Worm (Caenorhabditis elegans) whole organism, L4 larva: ENCODE data around the gene W02H3.1.

ENCODE experiments used
- D1046.2 ChIP-seq: fragments of 200-800 bp; sonication (Bioruptor generic); IDR thresholded peaks from 2 replicates; pipeline ENCODE4 v1.3.6; 2022; ENCODE audit warnings: missing genetic modification characterization, missing compliant biosample characterization
- F10B5.3 ChIP-seq: sonication (generic microtip); optimal IDR thresholded peaks from 2 replicates; lab custom pipeline; 2016; ENCODE audit warnings: mild to moderate bottlenecking, missing genetic modification characterization, missing compliant biosample characterization
- F26F4.8 ChIP-seq: fragments of 200-800 bp; sonication (Bioruptor generic); conservative IDR thresholded peaks from 2 replicates; pipeline ENCODE4 v1.3.6; 2022; ENCODE audit warnings: missing genetic modification characterization, missing compliant biosample characterization
- T20F7.1 ChIP-seq: fragments of 200-800 bp; sonication (Bioruptor generic); optimal IDR thresholded peaks from 2 replicates; lab custom pipeline; 2018; ENCODE audit warnings: mild to moderate bottlenecking, missing genetic modification characterization, missing compliant biosample characterization
- ZK337.2 ChIP-seq: fragments of 200-800 bp; sonication (Bioruptor generic); IDR thresholded peaks from 2 replicates; pipeline ENCODE4 v1.3.6; 2022; ENCODE audit warnings: missing genetic modification reagents, missing genetic modification characterization, missing compliant biosample characterization
- aha-1 ChIP-seq: fragments of 150-350 bp; peaks from one replicate; lab custom pipeline; 2014; ENCODE audit warnings: missing biosample characterization, missing genetic modification characterization
- ceh-28 ChIP-seq: fragments of 150-350 bp; optimal IDR thresholded peaks from 2 replicates; lab custom pipeline; 2014; ENCODE audit warnings: missing biosample characterization, missing genetic modification reagents, missing genetic modification characterization
- ceh-44 ChIP-seq: fragments of 200-800 bp; sonication (Bioruptor generic); IDR thresholded peaks from 2 replicates; pipeline ENCODE4 v1.3.6; 2022; ENCODE audit warnings: missing genetic modification reagents, missing genetic modification characterization, missing compliant biosample characterization
- daf-16 ChIP-seq, 3 experiments: sonication (generic microtip); optimal IDR thresholded peaks; 2 replicates each; lab custom pipeline; 2016 to 2017; ENCODE audit warnings: missing genetic modification characterization in 3 of 3, missing genetic modification reagents in 3 of 3, mild to moderate bottlenecking in 2 of 3, missing compliant biosample characterization in 2 of 3, missing biosample characterization in 1 of 3, moderate library complexity in 1 of 3
- lin-1 ChIP-seq: fragments of 200-800 bp; sonication (Bioruptor generic); IDR thresholded peaks from 2 replicates; pipeline ENCODE4 v1.3.6; 2022; ENCODE audit warnings: missing genetic modification reagents, missing genetic modification characterization, missing compliant biosample characterization
- lin-39 ChIP-seq: fragments of 150-350 bp; optimal IDR thresholded peaks from 2 replicates; lab custom pipeline; 2014; ENCODE audit warnings: missing biosample characterization, missing genetic modification reagents, missing genetic modification characterization
- lir-3 ChIP-seq: sonication (generic microtip); optimal IDR thresholded peaks from 2 replicates; lab custom pipeline; 2016; ENCODE audit warnings: mild to moderate bottlenecking, missing genetic modification characterization, missing compliant biosample characterization
- lsy-2 ChIP-seq, 2 experiments: fragments of 150-350 bp in 1 of 2; sonication (generic microtip) in 1 of 2; optimal IDR thresholded peaks; 2 replicates each; lab custom pipeline; 2014 to 2017; ENCODE audit warnings: missing biosample characterization in 2 of 2, missing genetic modification characterization in 2 of 2
- madf-9 ChIP-seq: fragments of 200-800 bp; sonication (Bioruptor generic); conservative IDR thresholded peaks from 2 replicates; pipeline ENCODE4 v1.3.6; 2022; ENCODE audit warnings: missing genetic modification reagents, missing genetic modification characterization, missing compliant biosample characterization
- mxl-2 ChIP-seq: fragments of 200-800 bp; sonication (Bioruptor generic); conservative IDR thresholded peaks from 2 replicates; pipeline ENCODE4 v1.3.6; 2022; ENCODE audit warnings: missing genetic modification reagents, missing genetic modification characterization, missing compliant biosample characterization
- nhr-25 ChIP-seq: sonication (generic microtip); optimal IDR thresholded peaks from 2 replicates; lab custom pipeline; 2017; ENCODE audit warnings: missing genetic modification characterization, mild to moderate bottlenecking, missing compliant biosample characterization, antibody characterized with exemption, moderate library complexity, borderline replicate concordance; ENCODE audit not compliant: insufficient read depth
- nhr-28 ChIP-seq: fragments of 150-350 bp; optimal IDR thresholded peaks from 2 replicates; lab custom pipeline; 2014; ENCODE audit warnings: missing biosample characterization, missing genetic modification characterization
- nhr-41 ChIP-seq: fragments of 200-800 bp; sonication (Bioruptor generic); IDR thresholded peaks from 2 replicates; pipeline ENCODE4 v1.3.6; 2022; ENCODE audit warnings: missing genetic modification reagents, missing genetic modification characterization, missing compliant biosample characterization
- nhr-42 ChIP-seq: fragments of 200-800 bp; sonication (Bioruptor generic); IDR thresholded peaks from 2 replicates; pipeline ENCODE4 v1.3.6; 2022; ENCODE audit warnings: missing genetic modification characterization, missing compliant biosample characterization
- nhr-76 ChIP-seq: fragments of 150-350 bp; optimal IDR thresholded peaks from 2 replicates; lab custom pipeline; 2014; ENCODE audit warnings: missing biosample characterization, missing genetic modification characterization
- sdz-12 ChIP-seq: fragments of 200-800 bp; sonication (Bioruptor generic); optimal IDR thresholded peaks from 2 replicates; lab custom pipeline; 2018; ENCODE audit warnings: mild to moderate bottlenecking, missing genetic modification characterization, missing compliant biosample characterization
- set-16 ChIP-seq: fragments of 200-800 bp; sonication (Bioruptor generic); IDR thresholded peaks from 2 replicates; pipeline ENCODE4 v1.3.6; 2022; ENCODE audit warnings: missing genetic modification reagents, missing genetic modification characterization, missing compliant biosample characterization
- unc-62 ChIP-seq, 3 experiments: fragments of 150-350 bp in 1 of 3; sonication (generic microtip); optimal IDR thresholded peaks in 2 of 3; peaks in 1 of 3; 1 replicate in 1 of 3; 2 replicates in 2 of 3; lab custom pipeline; 2014 to 2017; ENCODE audit warnings: missing biosample characterization in 3 of 3, missing genetic modification characterization in 3 of 3, missing genetic modification reagents in 3 of 3, missing genotype in 1 of 3
- vab-7 ChIP-seq: fragments of 200-800 bp; sonication (Bioruptor generic); IDR thresholded peaks from 2 replicates; pipeline ENCODE4 v1.3.6; 2022; ENCODE audit warnings: missing genetic modification reagents, missing genetic modification characterization, missing compliant biosample characterization
- zag-1 ChIP-seq: fragments of 150-350 bp; optimal IDR thresholded peaks from 2 replicates; lab custom pipeline; 2014; ENCODE audit warnings: missing biosample characterization, missing genetic modification characterization
- zip-2 ChIP-seq: fragments of 150-350 bp; optimal IDR thresholded peaks from 2 replicates; lab custom pipeline; 2014; ENCODE audit warnings: missing biosample characterization, missing genetic modification characterization

W02H3.1 gene

ce11 chrX:11122412-11122811 is 17.2 kb upstream of the W02H3.1 start:
- TF ChIP-seq aha-1 (tag; lab: Kevin White, UChicago) (peak; percentile 58), F26F4.8 (GFP tag; lab: Robert Waterston, UW) (no peak), nhr-25 (tag; lab: Kevin White, UChicago) (no peak), F10B5.3 (tag; lab: Kevin White, UChicago) (no peak), unc-62 (GFP tag; optimal IDR thresholded peaks at IDR 0.05 in 1 of 2; lab: Kevin White, UChicago) (peak in 1 of 2 experiments; percentile 66), unc-62 (tag; optimal IDR thresholded peaks at IDR 0.05; lab: Kevin White, UChicago) (no peak), daf-16 (GFP tag; optimal IDR thresholded peaks at IDR 0.05; lab: Kevin White, UChicago) (no peak), daf-16 (tag; optimal IDR thresholded peaks at IDR 0.05; lab: Kevin White, UChicago) (no peak)

- no peak for TF ChIP-seq set-16 (GFP tag; lab: Robert Waterston, UW)
- TF ChIP-seq mxl-2 (GFP tag; lab: Robert Waterston, UW): no peak
- peak; percentile 74 for TF ChIP-seq T20F7.1 (GFP tag; lab: Kevin White, UChicago)
Observed at ce11 chrX:11120808-11121207, 15.5 kb upstream of the W02H3.1 start, which contains the start of gene R08B4.3. R08B4.3 (minus strand) TSS chrX:11121005.

- no peak for TF ChIP-seq ceh-44 (GFP tag; lab: Robert Waterston, UW)
- TF ChIP-seq ZK337.2 (GFP tag; lab: Robert Waterston, UW): no peak
- no peak for TF ChIP-seq nhr-25 (tag; lab: Kevin White, UChicago)
- no peak for TF ChIP-seq lin-39 (tag; lab: Kevin White, UChicago)
- TF ChIP-seq lsy-2 (tag; optimal IDR thresholded peaks at IDR 0.05; lab: Kevin White, UChicago): no peak
- no peak for TF ChIP-seq daf-16 (GFP tag; optimal IDR thresholded peaks at IDR 0.05; lab: Kevin White, UChicago)
- no peak for TF ChIP-seq daf-16 (tag; optimal IDR thresholded peaks at IDR 0.05; lab: Kevin White, UChicago)
- TF ChIP-seq lir-3 (tag; lab: Kevin White, UChicago): no peak
- no peak for TF ChIP-seq lin-1 (GFP tag; lab: Robert Waterston, UW)
- TF ChIP-seq T20F7.1 (GFP tag; lab: Kevin White, UChicago): no peak
- TF ChIP-seq vab-7 (GFP tag; lab: Robert Waterston, UW): no peak
- TF ChIP-seq sdz-12 (GFP tag; lab: Kevin White, UChicago): no peak
Observed at ce11 chrX:11116723-11117122, 11.5 kb upstream of the W02H3.1 start, which contains the start of gene nlp-66. nlp-66 (minus strand) TSS chrX:11116823.

ce11 chrX:11114420-11114819 is 9.2 kb upstream of the W02H3.1 start:
- TF ChIP-seq set-16 (GFP tag; lab: Robert Waterston, UW): peak; percentile 96
- TF ChIP-seq ceh-28 (tag; lab: Kevin White, UChicago): no peak

- no peak for TF ChIP-seq nhr-42
- peak in 1 of 2 experiments; percentile 73 for TF ChIP-seq unc-62 (GFP tag; optimal IDR thresholded peaks at IDR 0.05 in 1 of 2; lab: Kevin White, UChicago)
- no peak for TF ChIP-seq unc-62 (tag; optimal IDR thresholded peaks at IDR 0.05; lab: Kevin White, UChicago)
- peak; percentile 14 for TF ChIP-seq nhr-28 (tag; lab: Kevin White, UChicago)
- TF ChIP-seq nhr-76 (tag; lab: Kevin White, UChicago): no peak
Observed at ce11 chrX:11109200-11109599, 3.9 kb upstream of the W02H3.1 start, which contains the start of gene grd-1. grd-1 (plus strand) TSS chrX:11109440.

ce11 chrX:11107076-11107475 is 1.8 kb upstream of the W02H3.1 start, which contains the start of gene clc-17:
clc-17 (plus strand) TSS chrX:11107376.
- no peak for TF ChIP-seq zag-1 (tag; lab: Kevin White, UChicago)
- no peak for TF ChIP-seq D1046.2 (GFP tag; lab: Robert Waterston, UW)
- TF ChIP-seq madf-9 (GFP tag; lab: Robert Waterston, UW): no peak
- TF ChIP-seq nhr-41 (GFP tag; lab: Robert Waterston, UW): no peak
- peak; percentile 4 for TF ChIP-seq aha-1 (tag; lab: Kevin White, UChicago)
- TF ChIP-seq zip-2 (tag; lab: Kevin White, UChicago): no peak
